Worm (Caenorhabditis elegans) whole organism, L4 larva: ENCODE measurements around the gene smc-3.
A peak's percentile ranks its signal among the peaks of the same experiment; 100 is the strongest.

ENCODE experiments used
- Y5F2A.4 ChIP-seq: fragments of 200-800 bp; sonication (Bioruptor generic); optimal IDR thresholded peaks from 2 replicates; lab custom pipeline; 2018; ENCODE audit warnings: mild to moderate bottlenecking, missing genetic modification characterization, missing compliant biosample characterization
- ama-1 ChIP-seq: fragments of 150-350 bp; optimal IDR thresholded peaks from 2 replicates; lab custom pipeline; 2014; ENCODE audit warnings: inconsistent platforms, mixed read lengths
- hlh-30 ChIP-seq: sonication (generic microtip); optimal IDR thresholded peaks from 2 replicates; lab custom pipeline; 2017; ENCODE audit warnings: antibody characterized with exemption, mild to moderate bottlenecking, missing genetic modification characterization, missing compliant biosample characterization; ENCODE audit not compliant: insufficient read depth
- jun-1 ChIP-seq: fragments of 150-350 bp; optimal IDR thresholded peaks from 2 replicates; lab custom pipeline; 2014; ENCODE audit warnings: missing biosample characterization, missing genetic modification reagents, missing genetic modification characterization
- lin-39 ChIP-seq: fragments of 150-350 bp; optimal IDR thresholded peaks from 2 replicates; lab custom pipeline; 2014; ENCODE audit warnings: missing biosample characterization, missing genetic modification reagents, missing genetic modification characterization
- lsy-2 ChIP-seq, 2 experiments: fragments of 150-350 bp in 1 of 2; sonication (generic microtip) in 1 of 2; optimal IDR thresholded peaks; 2 replicates each; lab custom pipeline; 2014 to 2017; ENCODE audit warnings: missing biosample characterization in 2 of 2, missing genetic modification characterization in 2 of 2
- mes-2 ChIP-seq: sonication (generic microtip); optimal IDR thresholded peaks from 2 replicates; lab custom pipeline; 2016; ENCODE audit warnings: missing genotype, mild to moderate bottlenecking, missing genetic modification characterization, missing compliant biosample characterization; ENCODE audit not compliant: poor library complexity, severe bottlenecking
- nhr-11 ChIP-seq: fragments of 150-350 bp; optimal IDR thresholded peaks from 2 replicates; lab custom pipeline; 2014; ENCODE audit warnings: missing biosample characterization, missing genetic modification characterization
- unc-62 ChIP-seq, 3 experiments: fragments of 150-350 bp in 1 of 3; sonication (generic microtip); optimal IDR thresholded peaks in 2 of 3; peaks in 1 of 3; 1 replicate in 1 of 3; 2 replicates in 2 of 3; lab custom pipeline; 2014 to 2017; ENCODE audit warnings: missing biosample characterization in 3 of 3, missing genetic modification characterization in 3 of 3, missing genetic modification reagents in 3 of 3, missing genotype in 1 of 3

ce11 chrIII:11241583-11242187, 49.0 kb upstream of the smc-3 start:
- TF ChIP-seq lin-39: no peak
- no peak for TF ChIP-seq ama-1 (lab: Kevin White, UChicago)
- TF ChIP-seq jun-1 (tag; lab: Kevin White, UChicago): no peak
- TF ChIP-seq Y5F2A.4 (GFP tag; lab: Kevin White, UChicago): no peak
- no peak for TF ChIP-seq nhr-11 (tag; lab: Kevin White, UChicago)
- no peak for TF ChIP-seq hlh-30 (tag; lab: Kevin White, UChicago)
- TF ChIP-seq lsy-2 (tag; optimal IDR thresholded peaks at IDR 0.05; lab: Kevin White, UChicago): no peak
- TF ChIP-seq unc-62 (GFP tag; optimal IDR thresholded peaks at IDR 0.05 in 1 of 2; lab: Kevin White, UChicago): peak in 1 of 2 experiments; percentile 54
- no peak for TF ChIP-seq unc-62 (tag; optimal IDR thresholded peaks at IDR 0.05; lab: Kevin White, UChicago)
- no peak for TF ChIP-seq mes-2 (tag; lab: Kevin White, UChicago)
